Fruit fly (Drosophila melanogaster) whole organism, wandering third instar larva: ENCODE measurements around the gene Sfmbt.

ENCODE experiments used
- Abd-B ChIP-seq: fragments of >200 bp; optimal IDR thresholded peaks from 2 replicates; lab custom pipeline; 2017; ENCODE audit warnings: missing biosample characterization, missing genetic modification characterization
- CG32264 ChIP-seq: fragments of 200-800 bp; sonication (Bioruptor generic); optimal IDR thresholded peaks from 2 replicates; lab custom pipeline; 2016; ENCODE audit warnings: missing biosample characterization, missing genetic modification characterization
- CG9705 ChIP-seq: fragments of 200-800 bp; sonication (Bioruptor generic); optimal IDR thresholded peaks from 2 replicates; lab custom pipeline; 2018; ENCODE audit warnings: missing biosample characterization, mild to moderate bottlenecking, missing genetic modification characterization
- CrebA ChIP-seq: fragments of 200-800 bp; sonication (Bioruptor generic); optimal IDR thresholded peaks from 2 replicates; lab custom pipeline; 2016; ENCODE audit warnings: missing biosample characterization, mild to moderate bottlenecking, missing genetic modification characterization, borderline replicate concordance
- Dif ChIP-seq: fragments of 200-275, 200-300 bp; sonication (Bioruptor generic); optimal IDR thresholded peaks from 2 replicates; lab custom pipeline; 2018; ENCODE audit warnings: missing biosample characterization, missing genetic modification characterization; ENCODE audit not compliant: partially characterized antibody
- GATAd ChIP-seq: sonication (Bioruptor generic); optimal IDR thresholded peaks from 2 replicates; lab custom pipeline; 2016; ENCODE audit warnings: missing biosample characterization, missing genetic modification characterization
- HLH106 ChIP-seq: fragments of 200-800 bp; optimal IDR thresholded peaks from 3 replicates; lab custom pipeline; 2019; ENCODE audit warnings: missing biosample characterization, mild to moderate bottlenecking, missing genetic modification characterization, moderate library complexity
- Hnf4 ChIP-seq: fragments of 200-800 bp; sonication (Bioruptor generic); optimal IDR thresholded peaks from 2 replicates; lab custom pipeline; 2016; ENCODE audit warnings: missing biosample characterization, mild to moderate bottlenecking, missing genetic modification characterization
- Hr78 ChIP-seq: fragments of >200 bp; optimal IDR thresholded peaks from 2 replicates; lab custom pipeline; 2017; ENCODE audit warnings: missing biosample characterization, missing genetic modification characterization
- Hr83 ChIP-seq: fragments of 200-300 bp; sonication (Bioruptor generic); optimal IDR thresholded peaks from 2 replicates; lab custom pipeline; 2016; ENCODE audit warnings: missing biosample characterization, mild to moderate bottlenecking, missing genetic modification characterization, moderate library complexity; ENCODE audit not compliant: poor library complexity, severe bottlenecking
- Jra ChIP-seq: sonication (Bioruptor generic); optimal IDR thresholded peaks from 2 replicates; lab custom pipeline; 2016; ENCODE audit warnings: missing biosample characterization, missing genetic modification characterization
- Mio ChIP-seq: sonication (Bioruptor generic); optimal IDR thresholded peaks from 2 replicates; lab custom pipeline; 2016; ENCODE audit warnings: missing biosample characterization, missing genetic modification characterization
- Myc ChIP-seq: fragments of >200 bp; optimal IDR thresholded peaks from 2 replicates; lab custom pipeline; 2017
- OdsH ChIP-seq: fragments of 200-800 bp; sonication (Bioruptor generic); optimal IDR thresholded peaks from 2 replicates; lab custom pipeline; 2016; ENCODE audit warnings: missing biosample characterization, mild to moderate bottlenecking, missing genetic modification characterization
- Rel ChIP-seq, 2 experiments: fragments of 200-800 bp; sonication (Bioruptor generic) in 1 of 2; optimal IDR thresholded peaks; 2 replicates in 1 of 2; 3 replicates in 1 of 2; lab custom pipeline; 2016 to 2019; ENCODE audit warnings: mild to moderate bottlenecking in 2 of 2, missing biosample characterization in 2 of 2, missing genetic modification characterization in 2 of 2, moderate library complexity in 1 of 2
- Sp1 ChIP-seq: fragments of 200-800 bp; sonication (Bioruptor generic); optimal IDR thresholded peaks from 3 replicates; lab custom pipeline; 2019; ENCODE audit warnings: missing biosample characterization, mild to moderate bottlenecking, missing genetic modification characterization, moderate library complexity
- Vsx2 ChIP-seq: fragments of 200-300, 225-300 bp; sonication (Bioruptor generic); optimal IDR thresholded peaks from 2 replicates; lab custom pipeline; 2018; ENCODE audit warnings: missing biosample characterization, missing genetic modification characterization; ENCODE audit not compliant: partially characterized antibody
- br ChIP-seq: fragments of 200-800 bp; sonication (Bioruptor generic); optimal IDR thresholded peaks from 2 replicates; lab custom pipeline; 2016; ENCODE audit warnings: missing biosample characterization, missing genetic modification characterization
- brk ChIP-seq: fragments of 200-800 bp; sonication (Bioruptor generic); optimal IDR thresholded peaks from 2 replicates; lab custom pipeline; 2016; ENCODE audit warnings: missing biosample characterization, mild to moderate bottlenecking, missing genetic modification characterization
- dl ChIP-seq, 2 experiments: fragments of 175-275, 200-275 bp in 1 of 2; fragments of 200-275 bp in 1 of 2; sonication (Bioruptor generic); optimal IDR thresholded peaks; lab custom pipeline; 2018; ENCODE audit warnings: mild to moderate bottlenecking in 2 of 2, missing biosample characterization in 2 of 2, missing genetic modification characterization in 2 of 2, moderate library complexity in 2 of 2; ENCODE audit not compliant: partially characterized antibody in 2 of 2, insufficient read depth in 1 of 2
- dmrt93B ChIP-seq: fragments of 200-800 bp; sonication (Bioruptor generic); optimal IDR thresholded peaks from 2 replicates; lab custom pipeline; 2018; ENCODE audit warnings: missing biosample characterization, mild to moderate bottlenecking, missing genetic modification characterization
- dsf ChIP-seq: sonication (Bioruptor generic); optimal IDR thresholded peaks from 2 replicates; lab custom pipeline; 2016; ENCODE audit warnings: missing biosample characterization, missing genetic modification characterization, borderline replicate concordance
- ey ChIP-seq: fragments of 200-800 bp; sonication (Bioruptor generic); optimal IDR thresholded peaks from 2 replicates; lab custom pipeline; 2016; ENCODE audit warnings: missing biosample characterization, missing genetic modification characterization
- foxo ChIP-seq, 2 experiments: fragments of 200-800 bp; sonication (Bioruptor generic); optimal IDR thresholded peaks; 2 replicates in 1 of 2; 3 replicates in 1 of 2; lab custom pipeline; 2016 to 2017; ENCODE audit warnings: missing biosample characterization in 2 of 2, missing genetic modification characterization in 2 of 2
- fru ChIP-seq: fragments of 200-800 bp; sonication (Bioruptor generic); optimal IDR thresholded peaks from 3 replicates; lab custom pipeline; 2016; ENCODE audit warnings: missing biosample characterization, mild to moderate bottlenecking, missing genetic modification characterization
- h ChIP-seq: fragments of 200-800 bp; sonication (Bioruptor generic); optimal IDR thresholded peaks from 3 replicates; lab custom pipeline; 2016; ENCODE audit warnings: missing biosample characterization, mild to moderate bottlenecking, missing genetic modification characterization
- jim ChIP-seq: fragments of 175-275, 200-325 bp; sonication (Bioruptor generic); optimal IDR thresholded peaks from 2 replicates; lab custom pipeline; 2016; ENCODE audit warnings: missing biosample characterization, mild to moderate bottlenecking, missing genetic modification characterization
- pan ChIP-seq: fragments of >200 bp; optimal IDR thresholded peaks from 2 replicates; lab custom pipeline; 2017
- psq ChIP-seq: fragments of 200-800 bp; sonication (Bioruptor generic); optimal IDR thresholded peaks from 3 replicates; lab custom pipeline; 2017; ENCODE audit warnings: missing biosample characterization, mild to moderate bottlenecking, missing genetic modification characterization, moderate library complexity
- rgr ChIP-seq: fragments of 200-800 bp; sonication (Bioruptor generic); optimal IDR thresholded peaks from 3 replicates; lab custom pipeline; 2016; ENCODE audit warnings: missing biosample characterization, mild to moderate bottlenecking, missing genetic modification characterization
- sage ChIP-seq: fragments of 200-800 bp; sonication (Bioruptor generic); optimal IDR thresholded peaks from 2 replicates; lab custom pipeline; 2016; ENCODE audit warnings: missing biosample characterization, mild to moderate bottlenecking, missing genetic modification characterization
- sv ChIP-seq: fragments of 200-800 bp; sonication (Bioruptor generic); optimal IDR thresholded peaks from 3 replicates; lab custom pipeline; 2016; ENCODE audit warnings: missing biosample characterization, missing genetic modification characterization
- usp ChIP-seq: fragments of >200 bp; optimal IDR thresholded peaks from 2 replicates; lab custom pipeline; 2017; ENCODE audit warnings: missing biosample characterization, missing genetic modification characterization
- woc ChIP-seq: sonication (Bioruptor generic); optimal IDR thresholded peaks from 2 replicates; lab custom pipeline; 2016; ENCODE audit warnings: missing biosample characterization, mild to moderate bottlenecking, missing genetic modification characterization

The Sfmbt gene

dm6 chr2L:13203437-13204137 is 27.0 kb upstream of the Sfmbt start, which contains the start of gene Pect:
TSS of gene Pect (plus strand) at chr2L:13203762.
- TF ChIP-seq sage (GFP tag; lab: Kevin White, UChicago) (no peak), CrebA (GFP tag; lab: Kevin White, UChicago) (no peak), h (GFP tag; lab: Kevin White, UChicago) (peak; percentile 47), brk (no peak), dmrt93B (no peak), fru (GFP tag; lab: Kevin White, UChicago) (no peak), Jra (GFP tag; lab: Kevin White, UChicago) (no peak), Sp1 (GFP tag; lab: Kevin White, UChicago) (peak; percentile 30), CG9705 (GFP tag; lab: Kevin White, UChicago) (no peak), Dif (GFP tag; lab: Kevin White, UChicago) (peak; percentile 51), psq (peak; percentile 43), br (GFP tag; lab: Kevin White, UChicago) (no peak), GATAd (GFP tag; lab: Kevin White, UChicago) (no peak), rgr (GFP tag; lab: Kevin White, UChicago) (no peak), pan (lab: Kevin White, UChicago) (no peak), dsf (GFP tag; lab: Kevin White, UChicago) (no peak), jim (GFP tag; lab: Kevin White, UChicago) (no peak), CG32264 (GFP tag; lab: Kevin White, UChicago) (no peak), dl (GFP tag; optimal IDR thresholded peaks at IDR 0.05; lab: Kevin White, UChicago; ENCODE audit: insufficient read depth in 1 of 2, partially characterized antibody in 2 of 2) (peak in 1 of 2 experiments; percentile 17), Abd-B (GFP tag; lab: Kevin White, UChicago) (no peak), Myc (no peak), foxo (GFP tag; optimal IDR thresholded peaks at IDR 0.05; lab: Kevin White, UChicago) (no peak), HLH106 (no peak), ey (GFP tag; lab: Kevin White, UChicago) (no peak), Rel (GFP tag; optimal IDR thresholded peaks at IDR 0.05; lab: Kevin White, UChicago) (no peak), Rel (tag; optimal IDR thresholded peaks at IDR 0.05; lab: Kevin White, UChicago) (peak; percentile 53), Hnf4 (GFP tag; lab: Kevin White, UChicago) (no peak), sv (GFP tag; lab: Kevin White, UChicago) (no peak)

DNA sequence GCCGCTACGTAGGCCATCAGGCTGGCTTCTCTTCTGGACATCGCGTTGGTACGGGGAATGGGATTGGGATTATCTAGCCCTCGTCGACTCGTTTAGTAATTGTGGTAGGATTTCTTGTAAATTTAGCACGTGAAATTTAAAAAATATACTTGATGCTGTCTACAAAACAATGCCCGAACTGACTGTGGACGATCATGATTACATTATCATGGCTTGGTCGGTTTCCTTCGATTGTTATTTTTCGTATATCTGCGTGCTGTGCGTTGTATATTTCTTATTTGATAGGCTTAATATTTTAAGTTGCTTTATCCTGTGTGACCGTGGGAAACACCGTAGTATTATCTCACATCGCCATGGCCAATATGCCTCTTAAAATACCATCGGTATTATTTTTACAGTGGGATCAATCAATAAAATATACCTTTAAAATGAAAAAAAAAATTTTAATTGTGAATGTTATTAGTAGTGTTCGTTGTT is 26.4 kb upstream of the Sfmbt start, which contains the start of gene CG16972:
Gene CG16972, minus strand, starts transcription at position 336 of the 477 bp plus-strand sequence.
- TF ChIP-seq CG32264 (GFP tag; lab: Kevin White, UChicago), result no peak
- TF ChIP-seq Myc, result no peak
- TF ChIP-seq Jra (GFP tag; lab: Kevin White, UChicago), result no peak
- TF ChIP-seq Rel (GFP tag; optimal IDR thresholded peaks at IDR 0.05; lab: Kevin White, UChicago), result no peak
- TF ChIP-seq Rel (tag; optimal IDR thresholded peaks at IDR 0.05; lab: Kevin White, UChicago), result peak; percentile 76
- no peak for TF ChIP-seq woc (GFP tag; lab: Kevin White, UChicago)
- no peak for TF ChIP-seq pan (lab: Kevin White, UChicago)

dm6 chr2L:13195822-13196221 is 19.2 kb upstream of the Sfmbt start:
- TF ChIP-seq rgr (GFP tag; lab: Kevin White, UChicago), result no peak
- no peak for TF ChIP-seq HLH106
- TF ChIP-seq Vsx2 (GFP tag; lab: Kevin White, UChicago), result no peak
- TF ChIP-seq OdsH (GFP tag; lab: Kevin White, UChicago), result no peak
- TF ChIP-seq Hr78, result no peak
- TF ChIP-seq Sp1 (GFP tag; lab: Kevin White, UChicago), result no peak
- no peak for TF ChIP-seq usp (GFP tag; lab: Kevin White, UChicago)
- no peak for TF ChIP-seq Dif (GFP tag; lab: Kevin White, UChicago)
- TF ChIP-seq br (GFP tag; lab: Kevin White, UChicago), result no peak
- no peak for TF ChIP-seq CG9705 (GFP tag; lab: Kevin White, UChicago)
- no peak for TF ChIP-seq Hr83 (GFP tag; lab: Kevin White, UChicago)
- TF ChIP-seq Abd-B (GFP tag; lab: Kevin White, UChicago), result no peak
- no peak for TF ChIP-seq h (GFP tag; lab: Kevin White, UChicago)
- TF ChIP-seq pan (lab: Kevin White, UChicago), result no peak
- no peak for TF ChIP-seq Mio (GFP tag; lab: Kevin White, UChicago)
- TF ChIP-seq sv (GFP tag; lab: Kevin White, UChicago), result no peak
